Worm (Caenorhabditis elegans): ENCODE measurements around the gene DH11.5.

The DH11.5 gene

ce11 chrII:7974189-7974823 is 2.1 kb upstream of the DH11.5 start:
- TF ChIP-seq efl-1 (optimal IDR thresholded peaks at IDR 0.05) (no peak), efl-1 (GFP tag; optimal IDR thresholded peaks at IDR 0.05 in 1 of 2) (peak in 1 of 2 experiments; percentile 71), zip-4 (GFP tag; optimal IDR thresholded peaks at IDR 0.05) (no peak), ztf-11 (tag; optimal IDR thresholded peaks at IDR 0.05) (no peak), isw-1 (GFP tag; IDR thresholded peaks at IDR 0.05) (no peak), unc-86 (tag; optimal IDR thresholded peaks at IDR 0.05) (peak; percentile 7), snu-23 (GFP tag; optimal IDR thresholded peaks at IDR 0.05) (no peak), aly-2 (tag; optimal IDR thresholded peaks at IDR 0.05) (no peak), nhr-84 (tag; optimal IDR thresholded peaks at IDR 0.05) (no peak), ceh-88 (GFP tag; IDR thresholded peaks at IDR 0.05) (no peak), egl-13 (tag; optimal IDR thresholded peaks at IDR 0.05) (no peak), lin-35 (GFP tag; optimal IDR thresholded peaks at IDR 0.05) (no peak), lin-14 (GFP tag; optimal IDR thresholded peaks at IDR 0.05) (peak; percentile 60), tbx-2 (tag; optimal IDR thresholded peaks at IDR 0.05) (no peak), blmp-1 (tag; optimal IDR thresholded peaks at IDR 0.05) (no peak), nhr-71 (tag; optimal IDR thresholded peaks at IDR 0.05) (peak; percentile 22), zag-1 (tag; optimal IDR thresholded peaks at IDR 0.05) (no peak), snpc-4 (tag; optimal IDR thresholded peaks at IDR 0.05) (no peak), ceh-82 (tag; optimal IDR thresholded peaks at IDR 0.05) (no peak), sup-37 (GFP tag; optimal IDR thresholded peaks at IDR 0.05) (no peak), nhr-11 (tag; optimal IDR thresholded peaks at IDR 0.05) (no peak)

DNA sequence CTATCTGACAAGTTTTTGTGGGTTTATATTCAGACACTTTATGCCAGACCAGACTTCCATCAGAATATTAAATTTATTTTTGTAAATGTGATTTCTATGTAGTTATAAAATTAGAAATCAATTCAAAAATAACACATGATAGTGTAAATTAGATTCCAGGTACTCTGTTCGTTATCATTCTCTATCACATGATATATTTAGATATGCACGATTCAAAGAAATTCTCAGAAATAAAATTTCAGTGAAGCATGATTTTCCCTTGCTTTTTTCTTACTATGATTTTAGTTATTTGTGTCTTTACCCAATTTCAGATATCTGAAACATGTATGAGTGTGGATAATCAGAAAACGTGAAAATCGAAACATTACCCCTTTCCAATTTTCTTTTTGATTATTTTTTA is 1.1 kb downstream of the DH11.5 start:
- no peak for TF ChIP-seq ceh-82 (tag; optimal IDR thresholded peaks at IDR 0.05)
- TF ChIP-seq skn-1 (tag; optimal IDR thresholded peaks at IDR 0.05) = no peak
- TF ChIP-seq unc-98 (GFP tag; IDR thresholded peaks at IDR 0.05) = no peak
- no peak for TF ChIP-seq grh-1 (GFP tag; IDR thresholded peaks at IDR 0.05)
- TF ChIP-seq blmp-1 (tag; optimal IDR thresholded peaks at IDR 0.05) = no peak
- TF ChIP-seq tlp-1 (tag; optimal IDR thresholded peaks at IDR 0.05) = no peak
- no peak for TF ChIP-seq xbp-1 (tag; optimal IDR thresholded peaks at IDR 0.05)
- peak; percentile 74 for TF ChIP-seq nhr-47 (tag; optimal IDR thresholded peaks at IDR 0.05)
- TF ChIP-seq nhr-28 (tag; optimal IDR thresholded peaks at IDR 0.05) = no peak
- TF ChIP-seq vab-15 (tag; optimal IDR thresholded peaks at IDR 0.05) = no peak
- no peak for TF ChIP-seq lir-3 (tag; optimal IDR thresholded peaks at IDR 0.05; ENCODE audit: poor library complexity)
- no peak for TF ChIP-seq unc-86 (tag; optimal IDR thresholded peaks at IDR 0.05)
- TF ChIP-seq lin-14 (GFP tag; optimal IDR thresholded peaks at IDR 0.05) = peak; percentile 7
- no peak for TF ChIP-seq elt-3 (tag; optimal IDR thresholded peaks at IDR 0.05)
- no peak for TF ChIP-seq unc-62 (GFP tag; optimal IDR thresholded peaks at IDR 0.05)
- TF ChIP-seq F16B12.6 (tag; optimal IDR thresholded peaks at IDR 0.05) = no peak
- no peak for TF ChIP-seq lin-39 (tag; optimal IDR thresholded peaks at IDR 0.05)
- TF ChIP-seq nhr-19 (GFP tag; conservative IDR thresholded peaks at IDR 0.05) = no peak
- no peak for TF ChIP-seq alr-1 (tag; optimal IDR thresholded peaks at IDR 0.05; ENCODE audit: borderline replicate concordance)
- TF ChIP-seq dpl-1 (GFP tag; optimal IDR thresholded peaks at IDR 0.05) = no peak
- TF ChIP-seq ztf-4 (tag; optimal IDR thresholded peaks at IDR 0.05) = peak; percentile 11
- no peak for TF ChIP-seq lin-15B (tag; optimal IDR thresholded peaks at IDR 0.05)
- no peak for TF ChIP-seq isw-1 (GFP tag; IDR thresholded peaks at IDR 0.05)
- TF ChIP-seq nhr-71 (tag; optimal IDR thresholded peaks at IDR 0.05) = peak; percentile 75
- TF ChIP-seq nhr-20 (tag; optimal IDR thresholded peaks at IDR 0.05) = peak; percentile 9
- TF ChIP-seq ces-1 (GFP tag; optimal IDR thresholded peaks at IDR 0.05) = no peak
- TF ChIP-seq zip-4 (GFP tag; optimal IDR thresholded peaks at IDR 0.05) = no peak
- no peak for TF ChIP-seq nhr-90 (tag; optimal IDR thresholded peaks at IDR 0.05; ENCODE audit: poor library complexity)
- no peak for TF ChIP-seq zag-1 (tag; optimal IDR thresholded peaks at IDR 0.05)
- no peak for TF ChIP-seq mab-9 (GFP tag; IDR thresholded peaks at IDR 0.05)
- no peak for TF ChIP-seq swsn-7 (tag; optimal IDR thresholded peaks at IDR 0.05)
- no peak for TF ChIP-seq nhr-85 (tag)
- no peak for TF ChIP-seq C04F5.9 (tag; optimal IDR thresholded peaks at IDR 0.05)
- TF ChIP-seq pag-3 (tag; optimal IDR thresholded peaks at IDR 0.05; ENCODE audit: borderline replicate concordance, insufficient read depth) = no peak
- TF ChIP-seq fos-1 (tag; optimal IDR thresholded peaks at IDR 0.05) = no peak
- TF ChIP-seq ceh-8 (GFP tag; optimal IDR thresholded peaks at IDR 0.05) = no peak
- TF ChIP-seq egl-27 (tag; optimal IDR thresholded peaks at IDR 0.05) = no peak
- TF ChIP-seq pqm-1 (tag; optimal IDR thresholded peaks at IDR 0.05) = no peak

Data from whole organism, L1 larva.